Worm (Caenorhabditis elegans): ENCODE results near the gene tag-131.

The tag-131 gene

DNA sequence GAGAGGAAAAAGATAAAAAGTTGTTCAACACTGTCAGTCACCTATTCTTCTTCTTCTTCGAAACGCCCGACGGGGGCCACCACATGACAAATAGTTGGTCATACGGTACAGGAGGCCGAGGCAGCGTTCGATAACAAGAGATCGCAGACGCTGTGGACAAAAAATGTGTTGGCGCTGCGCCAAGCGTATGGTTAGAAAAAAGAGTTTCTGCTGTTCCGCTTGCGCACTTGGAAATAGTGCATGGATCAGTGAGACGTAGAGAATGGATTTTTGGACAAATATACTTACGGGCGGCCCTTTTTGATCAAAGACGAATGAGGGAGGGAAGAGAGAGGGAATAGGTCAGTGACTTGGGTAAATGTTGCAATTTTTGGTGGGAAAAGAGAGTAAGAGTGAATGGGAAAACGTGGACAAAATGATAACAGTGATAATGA lies 32.8 kb upstream of the tag-131 start (continued):
- peak in 1 of 2 experiments; percentile 82 for TF ChIP-seq mdl-1 (tag; optimal IDR thresholded peaks at IDR 0.05)

DNA sequence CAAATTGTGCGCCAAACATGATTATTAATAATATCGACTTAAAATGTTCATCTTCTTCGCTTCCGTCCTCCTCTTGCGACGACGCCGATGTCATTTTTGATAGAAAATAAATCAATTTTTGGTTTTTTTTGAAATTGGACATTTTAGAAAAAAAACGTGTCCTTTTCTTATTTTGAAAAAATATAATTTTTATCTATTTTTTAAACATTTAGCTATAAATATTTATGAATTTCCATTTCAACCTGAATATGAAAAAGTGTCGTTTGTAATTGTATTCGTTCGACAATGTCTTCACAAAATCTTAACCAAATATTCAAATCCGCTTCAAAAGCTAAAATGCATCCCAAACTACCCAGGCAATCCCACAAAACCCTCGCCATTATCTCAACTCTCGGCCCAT lies 30.1 kb upstream of the tag-131 start, which contains the start of gene R10E4.3:
Gene R10E4.3 (minus strand): TSS at position 101 of the 400 bp plus-strand sequence.
- TF ChIP-seq nhr-10 (tag; optimal IDR thresholded peaks at IDR 0.05) (no peak), peb-1 (tag; optimal IDR thresholded peaks at IDR 0.05) (no peak), lsy-2 (tag; optimal IDR thresholded peaks at IDR 0.05) (no peak), sem-4 (tag; optimal IDR thresholded peaks at IDR 0.05) (no peak), C34F6.9 (tag; optimal IDR thresholded peaks at IDR 0.05) (no peak), ama-1 (optimal IDR thresholded peaks at IDR 0.05) (no peak), ZK546.5 (tag; optimal IDR thresholded peaks at IDR 0.05) (no peak), ztf-11 (tag; optimal IDR thresholded peaks at IDR 0.05) (no peak), nhr-23 (tag; optimal IDR thresholded peaks at IDR 0.05) (no peak), F13H6.1 (tag; optimal IDR thresholded peaks at IDR 0.05) (no peak), elt-3 (tag; optimal IDR thresholded peaks at IDR 0.05) (no peak), snpc-4 (tag; optimal IDR thresholded peaks at IDR 0.05) (no peak), egl-27 (tag; optimal IDR thresholded peaks at IDR 0.05) (no peak), lin-39 (tag; optimal IDR thresholded peaks at IDR 0.05) (no peak)

DNA sequence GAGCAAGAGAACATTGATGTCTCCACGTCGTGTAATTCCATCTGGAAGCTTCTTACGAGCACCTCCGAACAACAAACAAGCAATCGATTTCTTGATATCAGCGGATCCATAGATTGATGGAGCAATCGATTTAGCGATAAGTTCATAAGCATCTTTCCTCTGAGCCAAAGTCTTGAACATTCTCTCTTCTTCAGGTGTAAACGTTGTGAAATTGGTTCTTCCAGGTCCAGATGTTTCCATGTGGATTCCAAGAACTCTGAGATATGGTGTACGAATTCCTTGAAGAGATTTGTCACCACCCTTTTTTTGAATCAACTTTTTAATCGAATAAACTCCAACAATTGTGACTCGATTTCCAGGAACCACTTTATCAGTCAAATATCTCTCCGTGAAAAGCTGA lies 27.6 kb upstream of the tag-131 start:
- TF ChIP-seq lin-11 (tag; optimal IDR thresholded peaks at IDR 0.05) (no peak), ceh-16 (tag; optimal IDR thresholded peaks at IDR 0.05) (no peak), fos-1 (tag; optimal IDR thresholded peaks at IDR 0.05) (no peak), ztf-1 (GFP tag; conservative IDR thresholded peaks at IDR 0.05) (no peak), nhr-25 (tag; optimal IDR thresholded peaks at IDR 0.05) (no peak), nhr-23 (tag; optimal IDR thresholded peaks at IDR 0.05) (no peak), Y55F3AM.14 (GFP tag; optimal IDR thresholded peaks at IDR 0.05) (no peak), ztf-4 (tag; optimal IDR thresholded peaks at IDR 0.05) (no peak), skn-1 (tag; optimal IDR thresholded peaks at IDR 0.05) (no peak), crh-2 (tag; optimal IDR thresholded peaks at IDR 0.05) (no peak), zag-1 (tag; optimal IDR thresholded peaks at IDR 0.05) (no peak), ztf-11 (tag; optimal IDR thresholded peaks at IDR 0.05) (no peak), mbf-1 (tag; optimal IDR thresholded peaks at IDR 0.05) (no peak), ZK546.5 (tag; optimal IDR thresholded peaks at IDR 0.05) (no peak), nhr-6 (tag; optimal IDR thresholded peaks at IDR 0.05) (no peak), sma-3 (GFP tag; optimal IDR thresholded peaks at IDR 0.05) (no peak), gmeb-1 (tag; optimal IDR thresholded peaks at IDR 0.05) (no peak), snpc-4 (tag; optimal IDR thresholded peaks at IDR 0.05) (no peak), ceh-82 (tag; optimal IDR thresholded peaks at IDR 0.05) (no peak)

DNA sequence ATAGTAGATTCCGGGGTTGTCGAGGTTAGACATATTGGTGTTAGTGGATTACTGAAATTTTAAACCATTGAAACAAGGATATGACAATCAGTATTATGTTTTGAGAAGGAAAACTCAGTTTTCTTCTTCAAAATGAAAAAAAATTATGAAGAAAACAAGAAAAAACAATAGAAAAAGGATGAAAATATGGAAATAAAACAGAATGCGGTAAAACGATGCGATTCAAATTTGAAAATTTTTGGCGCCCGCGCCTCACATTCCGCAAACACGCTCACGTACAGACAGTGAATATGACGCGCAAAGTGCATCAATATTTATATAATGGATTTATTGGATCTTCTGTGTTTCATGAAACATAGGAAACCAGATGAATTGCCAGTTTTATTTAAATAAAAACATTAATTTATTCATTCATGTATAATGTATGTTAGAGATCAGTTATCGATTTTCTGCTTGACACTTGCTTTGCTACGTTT lies 26.2 kb upstream of the tag-131 start, which contains the start of gene mcm-5:
Gene mcm-5 (minus strand): TSS at position 51 of the 476 bp plus-strand sequence.
- TF ChIP-seq nhr-12 (tag; optimal IDR thresholded peaks at IDR 0.05): no peak
- TF ChIP-seq nhr-77 (tag; optimal IDR thresholded peaks at IDR 0.05): no peak
- TF ChIP-seq ceh-82 (tag; optimal IDR thresholded peaks at IDR 0.05): no peak
- peak; percentile 70 for TF ChIP-seq gmeb-1 (tag; optimal IDR thresholded peaks at IDR 0.05)
- no peak for TF ChIP-seq lin-11 (tag; optimal IDR thresholded peaks at IDR 0.05)
- TF ChIP-seq C34F6.9 (tag; optimal IDR thresholded peaks at IDR 0.05): peak; percentile 66
- TF ChIP-seq sem-4 (tag; optimal IDR thresholded peaks at IDR 0.05): no peak
- TF ChIP-seq nhr-25 (tag; optimal IDR thresholded peaks at IDR 0.05): no peak
- no peak for TF ChIP-seq snpc-4 (tag; optimal IDR thresholded peaks at IDR 0.05)
- TF ChIP-seq ama-1 (optimal IDR thresholded peaks at IDR 0.05): no peak
- no peak for TF ChIP-seq sma-3 (GFP tag; optimal IDR thresholded peaks at IDR 0.05)
- TF ChIP-seq alr-1 (tag; optimal IDR thresholded peaks at IDR 0.05): no peak
- TF ChIP-seq blmp-1 (tag; optimal IDR thresholded peaks at IDR 0.05; ENCODE audit: insufficient read depth): no peak
- peak in 1 of 2 experiments; percentile 48 for TF ChIP-seq lsy-2 (tag; optimal IDR thresholded peaks at IDR 0.05)
- peak; percentile 8 for TF ChIP-seq crh-2 (tag; optimal IDR thresholded peaks at IDR 0.05)
- no peak for TF ChIP-seq fos-1 (tag; optimal IDR thresholded peaks at IDR 0.05)
- no peak for TF ChIP-seq lin-13 (GFP tag; optimal IDR thresholded peaks at IDR 0.05)
- no peak for TF ChIP-seq ztf-11 (tag; optimal IDR thresholded peaks at IDR 0.05)
- no peak for TF ChIP-seq ZK546.5 (tag; optimal IDR thresholded peaks at IDR 0.05)
- no peak for TF ChIP-seq egl-27 (tag; optimal IDR thresholded peaks at IDR 0.05)
- no peak for TF ChIP-seq skn-1 (tag; optimal IDR thresholded peaks at IDR 0.05)
- TF ChIP-seq mab-5 (tag; optimal IDR thresholded peaks at IDR 0.05): no peak
- no peak for TF ChIP-seq aly-2 (tag; optimal IDR thresholded peaks at IDR 0.05)
- no peak for TF ChIP-seq lin-39 (tag; optimal IDR thresholded peaks at IDR 0.05)
- peak; percentile 70 for TF ChIP-seq unc-55 (GFP tag; optimal IDR thresholded peaks at IDR 0.05)
- TF ChIP-seq nhr-21 (tag; optimal IDR thresholded peaks at IDR 0.05): no peak
- TF ChIP-seq nhr-11 (tag; optimal IDR thresholded peaks at IDR 0.05): no peak
